Worm (Caenorhabditis elegans) whole organism, mixed stage, embryonic: ENCODE measurements around the gene srh-5.

ENCODE experiments used
- ces-1 ChIP-seq: fragments of 150-350 bp; optimal IDR thresholded peaks from 2 replicates; lab custom pipeline; 2014; ENCODE audit warnings: missing biosample characterization, missing genetic modification reagents, missing genetic modification characterization
- drap-1 ChIP-seq: fragments of 200-800 bp; sonication (Bioruptor generic); optimal IDR thresholded peaks from 3 replicates; lab custom pipeline; 2018; ENCODE audit warnings: mild to moderate bottlenecking, missing genetic modification characterization, missing compliant biosample characterization
- elt-3 ChIP-seq: fragments of 150-350 bp; optimal IDR thresholded peaks from 2 replicates; lab custom pipeline; 2014; ENCODE audit warnings: missing biosample characterization, missing genetic modification characterization
- hlh-1 ChIP-seq: fragments of 150-350 bp; optimal IDR thresholded peaks from 2 replicates; lab custom pipeline; 2014; ENCODE audit warnings: missing biosample characterization, missing genetic modification reagents, missing genetic modification characterization
- lin-13 ChIP-seq: fragments of 150-350 bp; optimal IDR thresholded peaks from 2 replicates; lab custom pipeline; 2014; ENCODE audit warnings: missing biosample characterization, missing genetic modification characterization
- lsy-2 ChIP-seq: fragments of 150-350 bp; optimal IDR thresholded peaks from 2 replicates; lab custom pipeline; 2014; ENCODE audit warnings: missing biosample characterization, missing genetic modification characterization
- mep-1 ChIP-seq: fragments of 150-350 bp; optimal IDR thresholded peaks from 2 replicates; lab custom pipeline; 2017; ENCODE audit warnings: missing biosample characterization, missing genetic modification reagents, missing genetic modification characterization, inconsistent platforms
- ztf-11 ChIP-seq: fragments of 150-350 bp; optimal IDR thresholded peaks from 2 replicates; lab custom pipeline; 2014; ENCODE audit warnings: missing biosample characterization, missing genetic modification characterization

ce11 chrV:1698400-1698799 lies 13.0 kb downstream of the srh-5 start:
- no peak for TF ChIP-seq lin-13 (tag; lab: Kevin White, UChicago)
- no peak for TF ChIP-seq elt-3 (tag; lab: Kevin White, UChicago)
- TF ChIP-seq lsy-2 (tag; lab: Kevin White, UChicago) = no peak
- no peak for TF ChIP-seq ces-1 (GFP tag; lab: Kevin White, UChicago)
- no peak for TF ChIP-seq drap-1 (GFP tag; lab: Kevin White, UChicago)
- no peak for TF ChIP-seq mep-1 (tag; lab: Kevin White, UChicago)
- no peak for TF ChIP-seq ztf-11 (tag; lab: Kevin White, UChicago)
- no peak for TF ChIP-seq hlh-1 (tag; lab: Kevin White, UChicago)
